Worm (Caenorhabditis elegans): Measurements from ENCODE around the gene Y57G7A.11.

Gene Y57G7A.11

DNA sequence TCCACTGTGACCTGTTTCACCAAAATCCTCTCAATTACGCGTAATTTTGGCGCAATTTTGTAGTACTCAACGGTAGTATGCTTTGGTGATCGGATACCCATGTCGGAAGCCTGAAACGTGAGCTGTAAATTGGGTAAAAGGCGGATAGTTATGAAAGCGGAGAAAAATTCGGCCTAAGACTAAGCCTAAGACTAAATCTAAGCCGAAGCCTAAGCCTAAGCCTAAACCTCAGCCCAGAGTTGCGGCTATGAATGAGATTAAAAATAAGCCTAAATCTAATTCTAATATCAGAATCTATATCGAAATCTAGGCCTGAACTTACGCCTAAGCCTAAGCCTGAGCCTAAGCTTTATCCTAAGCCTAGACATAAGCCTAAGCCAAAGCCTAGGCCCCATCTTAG is 24.4 kb downstream of the Y57G7A.11 start, which contains the start of gene lin-42:
TSS of gene lin-42 (minus strand) at position 101 of the 400 bp plus-strand sequence.
- no peak for TF ChIP-seq rbr-2 (tag; optimal IDR thresholded peaks at IDR 0.05)
- TF ChIP-seq arid-1 (GFP tag; conservative IDR thresholded peaks at IDR 0.05) = no peak
- no peak for TF ChIP-seq daf-12 (tag; optimal IDR thresholded peaks at IDR 0.05)
- no peak for TF ChIP-seq mdt-29 (GFP tag; IDR thresholded peaks at IDR 0.05)
- TF ChIP-seq F49E8.2 (tag; optimal IDR thresholded peaks at IDR 0.05; ENCODE audit: borderline replicate concordance) = no peak
- no peak for TF ChIP-seq ama-1 (optimal IDR thresholded peaks at IDR 0.05)
- TF ChIP-seq ztf-11 (tag; optimal IDR thresholded peaks at IDR 0.05) = no peak

DNA sequence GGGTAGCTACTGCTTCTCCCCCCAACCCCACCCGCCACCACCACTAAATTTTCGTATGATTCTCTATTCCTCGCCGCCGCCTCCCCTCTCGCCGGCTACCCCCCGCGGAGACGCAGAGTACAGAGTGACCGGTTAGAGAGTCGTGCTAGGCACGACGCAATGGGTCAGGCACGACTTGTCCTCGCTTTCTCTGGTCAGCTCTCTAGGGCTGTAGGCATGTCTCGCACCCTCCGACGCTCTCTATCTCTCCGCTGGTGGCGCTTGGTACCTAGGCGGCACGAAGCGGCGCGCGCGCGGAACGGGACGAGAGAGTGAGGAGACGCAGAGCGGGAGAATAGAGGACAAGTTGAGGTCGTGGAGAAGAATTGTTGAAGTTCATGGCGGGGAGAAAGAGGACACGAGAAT is 29.8 kb downstream of the Y57G7A.11 start:
- TF ChIP-seq ces-1 (GFP tag; optimal IDR thresholded peaks at IDR 0.05) (no peak), ceh-44 (GFP tag; IDR thresholded peaks at IDR 0.05) (0 out of 2 replicates have a peak, but pooled peaks have one; percentile 32), T20F7.1 (GFP tag; optimal IDR thresholded peaks at IDR 0.05) (no peak), D1046.2 (GFP tag; IDR thresholded peaks at IDR 0.05) (no peak), nhr-111 (GFP tag; optimal IDR thresholded peaks at IDR 0.05) (no peak), hlh-30 (tag; optimal IDR thresholded peaks at IDR 0.05; ENCODE audit: insufficient read depth) (peak; percentile 92), daf-16 (GFP tag; optimal IDR thresholded peaks at IDR 0.05) (peak; percentile 49 to 64), daf-16 (tag; optimal IDR thresholded peaks at IDR 0.05) (peak; percentile 81), ZK337.2 (GFP tag; IDR thresholded peaks at IDR 0.05) (no peak), aly-2 (tag; optimal IDR thresholded peaks at IDR 0.05) (no peak), Y5F2A.4 (GFP tag; optimal IDR thresholded peaks at IDR 0.05) (no peak), ceh-32 (tag; optimal IDR thresholded peaks at IDR 0.05; ENCODE audit: poor library complexity) (no peak), lin-29 (GFP tag; IDR thresholded peaks at IDR 0.05) (peak; percentile 75), lsy-2 (tag; optimal IDR thresholded peaks at IDR 0.05) (peak; percentile 69 to 75), Y48G9A.11 (GFP tag; IDR thresholded peaks at IDR 0.05) (no peak), mxl-3 (GFP tag; optimal IDR thresholded peaks at IDR 0.05) (peak; percentile 99), dpl-1 (GFP tag; optimal IDR thresholded peaks at IDR 0.05) (peak; percentile 51), tag-97 (GFP tag; IDR thresholded peaks at IDR 0.05) (no peak), lin-39 (tag; optimal IDR thresholded peaks at IDR 0.05) (no peak), ceh-20 (GFP tag; IDR thresholded peaks at IDR 0.05) (peak; percentile 69), pha-4 (GFP tag; IDR thresholded peaks at IDR 0.05) (peak; percentile 77; the same call in 1 of the 2 replicates), pha-4 (tag; optimal IDR thresholded peaks at IDR 0.05) (no peak), mep-1 (tag; optimal IDR thresholded peaks at IDR 0.05) (peak; percentile 85), Y105C5A.15 (GFP tag; IDR thresholded peaks at IDR 0.05) (no peak), duxl-1 (tag; optimal IDR thresholded peaks at IDR 0.05; ENCODE audit: poor library complexity) (peak; percentile 81), dve-1 (tag; optimal IDR thresholded peaks at IDR 0.05; ENCODE audit: insufficient read depth) (peak; percentile 89), ZK546.5 (tag; optimal IDR thresholded peaks at IDR 0.05) (no peak), nhr-41 (GFP tag; IDR thresholded peaks at IDR 0.05) (peak; percentile 86), ctbp-1 (GFP tag; IDR thresholded peaks at IDR 0.05) (peak; percentile 83), zip-2 (tag; optimal IDR thresholded peaks at IDR 0.05) (no peak), mdl-1 (tag; optimal IDR thresholded peaks at IDR 0.05) (peak; percentile 94 to 95), F26F4.8 (GFP tag; conservative IDR thresholded peaks at IDR 0.05) (no peak), pqm-1 (tag; optimal IDR thresholded peaks at IDR 0.05) (no peak), R02D3.7 (tag; optimal IDR thresholded peaks at IDR 0.05) (no peak), hmg-1.1 (GFP tag; IDR thresholded peaks at IDR 0.05) (peak; percentile 93), nhr-11 (tag; optimal IDR thresholded peaks at IDR 0.05) (peak; percentile 39), F37D6.2 (tag; optimal IDR thresholded peaks at IDR 0.05) (peak; percentile 43), unc-39 (tag; optimal IDR thresholded peaks at IDR 0.05) (no peak), rbr-2 (tag; optimal IDR thresholded peaks at IDR 0.05) (peak; percentile 80), daf-12 (tag; optimal IDR thresholded peaks at IDR 0.05) (no peak), mdt-29 (GFP tag; IDR thresholded peaks at IDR 0.05) (no peak), aha-1 (tag) (peak; percentile 99), ceh-62 (tag; optimal IDR thresholded peaks at IDR 0.05) (no peak), mes-2 (tag; optimal IDR thresholded peaks at IDR 0.05; ENCODE audit: poor library complexity, severe bottlenecking) (peak; percentile 68), zag-1 (tag; optimal IDR thresholded peaks at IDR 0.05) (no peak), nhr-76 (tag; optimal IDR thresholded peaks at IDR 0.05) (no peak)

All from whole organism, L4 larva.